Worm (Caenorhabditis elegans): Measurements from ENCODE around the gene pho-12.
A peak's percentile ranks its signal among the peaks of the same experiment; 100 is the strongest.

ce11 chrII:5092362-5093281, 32.0 kb upstream of the pho-12 start, which contains the start of gene C04G6.2:
- peak; percentile 29 for TF ChIP-seq snpc-4 (tag; optimal IDR thresholded peaks at IDR 0.05)
- peak; percentile 44 to 62 for TF ChIP-seq lsy-2 (tag; optimal IDR thresholded peaks at IDR 0.05)
- TF ChIP-seq nhr-11 (tag; optimal IDR thresholded peaks at IDR 0.05) = no peak
- TF ChIP-seq ztf-11 (tag; optimal IDR thresholded peaks at IDR 0.05) = no peak
- TF ChIP-seq nhr-90 (tag; optimal IDR thresholded peaks at IDR 0.05; ENCODE audit: poor library complexity) = no peak
- peak; percentile 78 for TF ChIP-seq elt-2 (tag; optimal IDR thresholded peaks at IDR 0.05)
- TF ChIP-seq jun-1 (tag; optimal IDR thresholded peaks at IDR 0.05) = no peak
- no peak for TF ChIP-seq unc-62 (GFP tag; optimal IDR thresholded peaks at IDR 0.05)
- no peak for TF ChIP-seq lin-13 (GFP tag; optimal IDR thresholded peaks at IDR 0.05)

Data from whole organism, L1 larva.